Worm (Caenorhabditis elegans): ENCODE data around the gene col-146.

The col-146 gene

ce11 chrV:9664620-9665019 lies 34.9 kb downstream of the col-146 start (continued):
- TF ChIP-seq hlh-8 (tag; optimal IDR thresholded peaks at IDR 0.05) (no peak), eyg-1 (tag; optimal IDR thresholded peaks at IDR 0.05) (no peak), ceh-24 (tag; optimal IDR thresholded peaks at IDR 0.05) (no peak), sox-4 (tag; optimal IDR thresholded peaks at IDR 0.05) (no peak), lin-11 (tag; optimal IDR thresholded peaks at IDR 0.05) (no peak), ceh-48 (tag; optimal IDR thresholded peaks at IDR 0.05) (peak; percentile 30), C08G9.2 (tag; optimal IDR thresholded peaks at IDR 0.05) (no peak), ceh-30 (tag; optimal IDR thresholded peaks at IDR 0.05) (no peak), ref-2 (tag; optimal IDR thresholded peaks at IDR 0.05) (peak; percentile 0), ceh-31 (tag; optimal IDR thresholded peaks at IDR 0.05) (peak; percentile 82), fax-1 (tag; optimal IDR thresholded peaks at IDR 0.05) (no peak), unc-55 (GFP tag; optimal IDR thresholded peaks at IDR 0.05) (no peak), sdc-2 (tag; optimal IDR thresholded peaks at IDR 0.05) (no peak), syd-9 (tag; optimal IDR thresholded peaks at IDR 0.05) (no peak), rnt-1 (tag; optimal IDR thresholded peaks at IDR 0.05) (no peak), ama-1 (optimal IDR thresholded peaks at IDR 0.05) (no peak), ceh-6 (GFP tag; optimal IDR thresholded peaks at IDR 0.05) (no peak), ttx-3 (tag; optimal IDR thresholded peaks at IDR 0.05) (no peak), pag-3 (tag; optimal IDR thresholded peaks at IDR 0.05; ENCODE audit: borderline replicate concordance) (no peak), pha-4 (tag; optimal IDR thresholded peaks at IDR 0.05) (no peak), fkh-6 (tag; optimal IDR thresholded peaks at IDR 0.05) (no peak), ztf-16 (tag; optimal IDR thresholded peaks at IDR 0.05) (no peak), odd-2 (tag; optimal IDR thresholded peaks at IDR 0.05) (no peak), T23F11.4 (GFP tag; optimal IDR thresholded peaks at IDR 0.05) (no peak), elt-2 (tag; optimal IDR thresholded peaks at IDR 0.05) (no peak), ceh-45 (GFP tag; IDR thresholded peaks at IDR 0.05) (no peak), pros-1 (tag; optimal IDR thresholded peaks at IDR 0.05) (no peak), ceh-9 (tag; optimal IDR thresholded peaks at IDR 0.05) (no peak), unc-86 (tag; optimal IDR thresholded peaks at IDR 0.05) (peak; percentile 18), ceh-18 (tag; optimal IDR thresholded peaks at IDR 0.05) (no peak)

DNA sequence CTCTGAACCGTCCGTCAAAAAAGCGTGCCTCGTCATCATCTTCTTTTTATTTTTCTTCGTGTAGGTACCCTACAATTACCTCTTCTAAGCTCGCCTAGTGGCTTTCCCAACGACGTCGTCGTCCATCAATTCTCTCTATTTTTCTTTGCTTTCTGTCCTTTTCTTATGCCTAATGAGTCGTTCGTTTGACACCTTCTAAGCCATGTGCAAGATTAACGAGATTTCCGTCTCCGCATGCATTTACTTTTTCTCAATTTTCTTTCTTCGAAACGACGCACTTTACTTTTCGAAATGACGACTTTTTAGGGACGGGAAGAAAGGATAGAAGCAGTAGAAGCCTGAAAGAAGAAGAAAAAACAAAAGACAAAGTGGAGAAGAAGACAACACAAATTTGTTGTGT lies 36.7 kb downstream of the col-146 start, which contains the start of gene ZK287.1:
TSS of gene ZK287.1 (plus strand) at position 301 of the 400 bp plus-strand sequence.
- TF ChIP-seq ceh-48 (tag; optimal IDR thresholded peaks at IDR 0.05), result no peak
- peak; percentile 17 for TF ChIP-seq unc-42 (tag; optimal IDR thresholded peaks at IDR 0.05)
- TF ChIP-seq F13H6.1 (tag; optimal IDR thresholded peaks at IDR 0.05), result no peak
- peak; percentile 3 for TF ChIP-seq fkh-10 (GFP tag; optimal IDR thresholded peaks at IDR 0.05)

DNA sequence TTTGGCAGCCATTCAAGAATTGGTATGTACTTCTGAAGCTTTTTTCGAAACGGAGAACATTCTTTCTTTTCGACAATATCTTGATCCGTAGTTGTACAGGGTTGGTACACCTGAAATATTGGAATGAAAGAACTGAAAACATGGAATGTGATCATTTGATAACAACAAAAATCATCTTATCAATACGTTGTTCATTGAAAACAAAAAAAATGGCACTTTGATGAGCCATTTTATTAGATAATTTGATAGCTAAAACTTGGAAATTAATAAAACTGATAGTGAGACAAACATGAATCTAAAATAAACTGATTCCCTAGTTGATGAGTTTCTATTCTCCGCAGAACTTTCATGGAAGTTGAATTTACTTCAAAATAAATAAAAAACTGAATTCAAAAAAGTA lies 42.8 kb downstream of the col-146 start:
- TF ChIP-seq hlh-8 (tag; optimal IDR thresholded peaks at IDR 0.05), result no peak
- TF ChIP-seq gmeb-2 (tag; optimal IDR thresholded peaks at IDR 0.05), result no peak
- no peak for TF ChIP-seq pat-9 (tag; optimal IDR thresholded peaks at IDR 0.05)
- no peak for TF ChIP-seq lim-6 (tag; optimal IDR thresholded peaks at IDR 0.05)
- no peak for TF ChIP-seq unc-42 (tag; optimal IDR thresholded peaks at IDR 0.05)
- no peak for TF ChIP-seq ceh-14 (tag; optimal IDR thresholded peaks at IDR 0.05)

DNA sequence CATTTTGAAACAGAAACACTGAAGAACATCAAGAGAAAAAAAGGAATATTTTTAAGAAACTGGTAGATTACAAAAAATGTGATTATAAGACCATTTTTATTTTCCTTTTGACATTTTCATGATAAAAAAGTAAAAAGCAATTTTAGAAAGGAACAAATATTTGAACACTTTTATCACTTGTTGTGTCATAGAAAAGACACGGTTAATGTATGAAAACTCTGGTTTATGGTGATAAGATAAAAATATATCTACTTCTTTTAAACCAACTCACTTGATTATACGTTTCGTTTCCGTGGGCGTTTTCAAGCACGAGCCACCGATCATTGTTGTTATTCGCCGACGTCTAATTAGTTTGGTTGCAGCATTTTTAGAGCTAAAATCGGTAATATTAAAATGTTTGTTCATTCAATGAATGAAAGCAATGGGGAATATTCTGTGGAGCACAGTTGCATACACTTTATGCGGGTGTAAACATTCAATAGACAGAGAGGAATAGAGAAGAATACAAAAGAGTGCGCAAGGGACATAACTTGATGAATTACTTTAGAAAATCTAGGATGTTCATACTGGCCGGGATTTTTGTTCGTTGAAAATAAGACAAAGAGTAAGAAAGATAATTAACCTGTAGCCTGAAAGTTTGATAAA lies 43.6 kb downstream of the col-146 start, which contains the start of gene sulp-8:
TSS of gene sulp-8 (minus strand) at position 469 of the 645 bp plus-strand sequence.
- TF ChIP-seq fkh-6 (tag; optimal IDR thresholded peaks at IDR 0.05) (no peak), ceh-31 (tag; optimal IDR thresholded peaks at IDR 0.05) (no peak), ceh-18 (tag; optimal IDR thresholded peaks at IDR 0.05) (no peak), eyg-1 (tag; optimal IDR thresholded peaks at IDR 0.05) (no peak), pha-2 (tag; optimal IDR thresholded peaks at IDR 0.05) (no peak), T23F11.4 (GFP tag; optimal IDR thresholded peaks at IDR 0.05) (no peak), nfya-1 (tag; optimal IDR thresholded peaks at IDR 0.05) (no peak), mec-3 (tag; optimal IDR thresholded peaks at IDR 0.05; ENCODE audit: borderline replicate concordance) (no peak), nhr-232 (tag; optimal IDR thresholded peaks at IDR 0.05) (no peak), syd-9 (tag; optimal IDR thresholded peaks at IDR 0.05) (no peak), unc-3 (GFP tag; conservative IDR thresholded peaks at IDR 0.05) (no peak), unc-3 (tag; optimal IDR thresholded peaks at IDR 0.05) (no peak), pat-9 (tag; optimal IDR thresholded peaks at IDR 0.05) (no peak), ref-2 (tag; optimal IDR thresholded peaks at IDR 0.05) (no peak), sox-4 (tag; optimal IDR thresholded peaks at IDR 0.05) (no peak), hlh-8 (tag; optimal IDR thresholded peaks at IDR 0.05) (no peak), fkh-10 (GFP tag; optimal IDR thresholded peaks at IDR 0.05) (no peak), ceh-30 (tag; optimal IDR thresholded peaks at IDR 0.05) (no peak), lin-11 (tag; optimal IDR thresholded peaks at IDR 0.05) (no peak)
